Fruit fly (Drosophila melanogaster): Measurements from ENCODE around the gene Obp18a.

Obp18a gene

DNA sequence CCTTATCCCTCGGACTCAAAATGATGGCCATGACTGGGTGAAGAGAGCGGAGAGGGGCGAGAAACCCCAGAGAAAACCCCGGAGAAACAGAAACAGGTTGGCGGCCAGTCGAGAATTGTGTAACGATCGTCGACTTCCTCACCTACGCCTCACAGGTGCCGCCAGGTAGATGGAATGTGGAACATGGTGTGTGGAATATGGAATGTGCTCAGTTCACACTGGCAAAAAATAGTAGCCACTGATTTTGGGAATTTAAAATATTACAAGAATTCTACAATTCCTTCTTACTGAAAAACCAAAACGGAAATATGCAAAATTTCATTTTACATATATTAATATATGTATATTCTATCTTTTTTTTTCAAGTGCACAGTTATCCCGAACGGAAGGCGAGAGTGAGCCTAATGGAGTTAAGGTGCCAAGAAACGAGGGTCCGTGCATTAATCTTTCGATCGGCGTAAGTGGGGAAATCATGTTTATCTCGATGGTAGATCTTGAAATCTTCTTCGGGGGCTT lies 20.3 kb upstream of the Obp18a start (continued):
- TF ChIP-seq CG8290 (GFP tag; optimal IDR thresholded peaks at IDR 0.05) (peak; percentile 72), CG8290 (tag; optimal IDR thresholded peaks at IDR 0.05) (peak; percentile 0 to 74), CG17186 (GFP tag; optimal IDR thresholded peaks at IDR 0.05) (no peak), sim (GFP tag; IDR thresholded peaks at IDR 0.05) (peak; percentile 83), CG31441 (GFP tag; IDR thresholded peaks at IDR 0.05) (peak; percentile 91), HHEX (GFP tag; optimal IDR thresholded peaks at IDR 0.05) (peak; percentile 74), slp2 (GFP tag; optimal IDR thresholded peaks at IDR 0.05) (peak; percentile 2), CG14860 (GFP tag; IDR thresholded peaks at IDR 0.05; ENCODE audit: partially characterized antibody) (no peak), CG7963 (GFP tag; IDR thresholded peaks at IDR 0.05; ENCODE audit: partially characterized antibody) (no peak), CG7745 (tag; optimal IDR thresholded peaks at IDR 0.05) (peak; percentile 89), BtbVII (GFP tag; optimal IDR thresholded peaks at IDR 0.05) (peak; percentile 53), CG33213 (GFP tag; optimal IDR thresholded peaks at IDR 0.05) (peak; percentile 5), crol (GFP tag; IDR thresholded peaks at IDR 0.05) (peak; percentile 81), Spps (tag; optimal IDR thresholded peaks at IDR 0.05) (peak; percentile 90), CG13296 (GFP tag; optimal IDR thresholded peaks at IDR 0.05) (peak; percentile 60), Dref (GFP tag; IDR thresholded peaks at IDR 0.05) (no peak), Hey (tag; optimal IDR thresholded peaks at IDR 0.05) (no peak), zfh2 (GFP tag; optimal IDR thresholded peaks at IDR 0.05) (no peak), seq (GFP tag; IDR thresholded peaks at IDR 0.05) (no peak), Ptx1 (GFP tag; IDR thresholded peaks at IDR 0.05) (peak; percentile 77), hb (GFP tag; IDR thresholded peaks at IDR 0.05; ENCODE audit: partially characterized antibody) (no peak), H2.0 (GFP tag; IDR thresholded peaks at IDR 0.05) (peak; percentile 63), hbn (GFP tag; IDR thresholded peaks at IDR 0.05; ENCODE audit: partially characterized antibody) (no peak), klu (GFP tag; IDR thresholded peaks at IDR 0.05) (peak; percentile 73), maf-S (GFP tag; optimal IDR thresholded peaks at IDR 0.05) (no peak), tio (GFP tag; optimal IDR thresholded peaks at IDR 0.05) (peak; percentile 77), unpg (GFP tag; optimal IDR thresholded peaks at IDR 0.05) (peak; percentile 88), CG4730 (GFP tag; IDR thresholded peaks at IDR 0.05) (peak; percentile 79), pnt (GFP tag; optimal IDR thresholded peaks at IDR 0.05) (peak; percentile 23), az2 (GFP tag; optimal IDR thresholded peaks at IDR 0.05) (peak; percentile 78), grau (tag; optimal IDR thresholded peaks at IDR 0.05) (peak; percentile 82), fu2 (GFP tag; optimal IDR thresholded peaks at IDR 0.05) (no peak), CG10366 (GFP tag; IDR thresholded peaks at IDR 0.05) (peak; percentile 64), NK7.1 (GFP tag; optimal IDR thresholded peaks at IDR 0.05) (no peak), CG2199 (GFP tag; IDR thresholded peaks at IDR 0.05) (peak; percentile 70; the same call in 1 of the 3 replicates), fd102C (GFP tag; optimal IDR thresholded peaks at IDR 0.05) (peak; percentile 89), CG3281 (GFP tag; optimal IDR thresholded peaks at IDR 0.05) (peak; percentile 69), E2f2 (GFP tag; IDR thresholded peaks at IDR 0.05) (peak; percentile 38; the same call in 1 of the 2 replicates), CG32532 (GFP tag; IDR thresholded peaks at IDR 0.05) (peak; percentile 86), crp (GFP tag; optimal IDR thresholded peaks at IDR 0.05) (peak in 1 of 2 experiments; percentile 20), ap (GFP tag; IDR thresholded peaks at IDR 0.05) (peak; percentile 60), cg (GFP tag; optimal IDR thresholded peaks at IDR 0.05) (no peak), CG3163 (GFP tag; optimal IDR thresholded peaks at IDR 0.05) (no peak), ara (GFP tag; IDR thresholded peaks at IDR 0.05) (peak; percentile 92), CG32767 (GFP tag; IDR thresholded peaks at IDR 0.05) (peak; percentile 52; the same call in 1 of the 2 replicates), slou (GFP tag; optimal IDR thresholded peaks at IDR 0.05) (peak; percentile 34), stwl (tag; optimal IDR thresholded peaks at IDR 0.05) (peak; percentile 63), Antp (GFP tag; optimal IDR thresholded peaks at IDR 0.05) (peak; percentile 16), GATAe (GFP tag; conservative IDR thresholded peaks at IDR 0.05) (peak; percentile 35; the same call in 1 of the 2 replicates), al (GFP tag; IDR thresholded peaks at IDR 0.05) (peak; percentile 79), hkb (optimal IDR thresholded peaks at IDR 0.05) (no peak), hkb (GFP tag; IDR thresholded peaks at IDR 0.05) (peak; percentile 82)
